Fruit fly (Drosophila melanogaster): ENCODE measurements around the gene east.

The east gene

DNA sequence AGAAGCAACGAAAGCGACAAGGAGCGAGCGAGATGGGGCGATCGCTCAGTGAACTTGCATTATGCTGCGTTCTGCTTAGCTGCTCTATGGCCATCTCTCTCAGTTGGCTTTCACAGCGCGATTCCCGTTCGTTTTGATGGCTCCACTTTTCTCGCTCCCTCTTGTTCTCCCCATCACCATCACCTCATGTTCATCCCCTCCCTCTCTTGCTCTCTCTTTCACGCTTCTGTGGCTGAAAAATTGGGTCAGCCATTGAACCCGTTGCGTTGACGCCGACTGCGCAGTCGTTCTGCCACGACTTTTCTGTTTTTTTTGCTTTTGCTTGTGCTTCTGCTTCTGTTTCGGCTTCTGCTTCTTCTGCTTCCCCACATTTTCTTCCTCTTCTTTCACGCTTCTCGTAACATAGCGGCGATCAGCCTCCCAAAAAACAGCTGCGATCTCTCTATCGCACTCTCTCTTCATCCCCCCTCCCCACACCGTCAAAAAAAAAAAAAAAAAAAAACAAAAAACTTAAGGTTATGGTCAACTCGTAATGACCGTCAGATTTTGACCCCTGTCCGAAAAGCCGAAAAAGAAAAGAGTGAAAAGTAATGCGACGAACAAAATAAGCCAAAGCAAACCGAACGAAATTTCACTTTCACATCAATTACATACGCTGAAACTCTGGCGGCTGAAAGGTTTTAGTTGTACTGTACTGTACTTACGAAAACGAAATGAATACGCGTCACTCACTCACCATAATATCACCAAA, 39.9 kb upstream of the east start:
- TF ChIP-seq pan (optimal IDR thresholded peaks at IDR 0.05) (no peak), EcR (GFP tag; optimal IDR thresholded peaks at IDR 0.05) (peak; percentile 78 to 83), CG8478 (optimal IDR thresholded peaks at IDR 0.05) (peak; percentile 20)

DNA sequence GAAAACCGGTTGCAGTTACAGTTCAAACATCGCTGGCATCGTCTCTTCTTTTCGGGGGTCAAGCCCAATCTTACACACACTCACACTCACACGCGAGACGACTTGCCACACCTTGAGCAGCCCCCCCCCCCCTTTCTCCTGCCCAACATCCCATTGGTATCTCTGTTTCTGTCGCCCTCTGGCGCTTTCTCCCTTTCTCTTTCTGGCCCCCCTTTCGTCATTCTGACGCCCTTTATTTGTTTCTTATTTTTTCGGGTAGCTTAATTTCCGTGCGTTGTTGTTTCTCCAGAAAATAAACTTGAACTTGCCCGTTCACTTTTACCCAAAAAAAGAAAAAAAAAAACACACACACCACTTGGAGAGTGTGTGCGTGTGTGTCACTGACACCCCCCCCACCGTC, 38.5 kb upstream of the east start:
- no peak for TF ChIP-seq CG8478 (optimal IDR thresholded peaks at IDR 0.05)
- TF ChIP-seq Dll (optimal IDR thresholded peaks at IDR 0.05) = peak; percentile 30

DNA sequence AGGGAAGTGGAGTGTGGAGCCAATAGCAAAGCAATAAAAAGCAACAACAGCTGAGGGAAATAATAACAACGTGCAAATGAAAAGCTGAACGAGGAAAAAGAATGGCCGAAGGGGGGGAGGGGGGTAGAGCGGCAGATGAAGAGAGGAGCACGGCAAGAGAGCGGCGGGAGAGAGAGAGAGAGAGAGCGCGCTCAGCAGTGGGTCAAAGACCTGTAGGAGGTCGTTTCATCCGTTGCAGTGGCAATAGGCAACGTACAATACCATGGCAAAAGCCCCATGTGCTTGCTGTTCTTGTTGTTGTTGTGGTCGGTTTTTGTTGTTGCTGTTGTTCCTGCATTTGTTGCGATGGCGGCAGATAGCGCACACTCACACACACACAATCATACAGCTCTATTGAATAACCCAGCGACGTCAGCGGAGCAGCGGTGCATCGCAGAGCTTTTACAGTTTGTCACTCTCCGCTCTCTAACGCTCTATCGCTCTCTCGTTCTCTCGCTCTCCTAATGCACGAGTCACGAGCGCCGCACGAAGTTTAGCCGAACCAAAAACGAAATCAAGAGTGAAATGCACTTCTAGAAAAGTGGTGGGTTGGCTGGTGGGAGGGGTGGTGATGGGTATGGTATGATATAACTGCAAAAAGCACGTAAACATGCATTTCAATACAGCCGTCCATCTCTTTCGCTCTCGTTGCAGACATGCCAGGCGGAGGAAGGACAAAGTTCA, 34.6 kb upstream of the east start:
- TF ChIP-seq usp (GFP tag; optimal IDR thresholded peaks at IDR 0.05) (no peak), pan (optimal IDR thresholded peaks at IDR 0.05) (no peak), psq (optimal IDR thresholded peaks at IDR 0.05) (no peak), CG8478 (optimal IDR thresholded peaks at IDR 0.05) (no peak), EcR (GFP tag; optimal IDR thresholded peaks at IDR 0.05) (peak in 1 of 2 experiments; percentile 97), Dll (optimal IDR thresholded peaks at IDR 0.05) (peak; percentile 22)

DNA sequence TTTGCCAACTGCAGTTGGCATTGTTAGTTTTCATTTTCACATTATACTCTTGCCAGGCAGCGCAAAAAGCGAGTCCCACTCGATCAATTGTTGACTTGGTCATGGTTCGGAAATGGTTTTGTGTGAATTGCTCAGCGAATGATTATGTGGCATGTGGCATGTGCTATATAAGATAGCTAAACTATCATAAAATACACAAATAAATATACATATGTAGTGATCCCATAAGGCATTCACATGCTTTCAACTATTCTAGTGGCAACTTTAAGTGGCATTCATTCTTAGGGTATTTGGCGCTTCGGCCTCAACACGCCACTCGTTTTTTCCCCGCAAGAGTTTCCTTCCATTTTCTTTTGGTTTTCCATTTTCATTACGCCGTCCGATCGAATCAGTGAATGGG, 31.6 kb upstream of the east start:
- TF ChIP-seq psq (optimal IDR thresholded peaks at IDR 0.05) (no peak), CG8478 (optimal IDR thresholded peaks at IDR 0.05) (no peak), usp (GFP tag; optimal IDR thresholded peaks at IDR 0.05) (no peak), Dll (optimal IDR thresholded peaks at IDR 0.05) (no peak), pan (optimal IDR thresholded peaks at IDR 0.05) (no peak)

DNA sequence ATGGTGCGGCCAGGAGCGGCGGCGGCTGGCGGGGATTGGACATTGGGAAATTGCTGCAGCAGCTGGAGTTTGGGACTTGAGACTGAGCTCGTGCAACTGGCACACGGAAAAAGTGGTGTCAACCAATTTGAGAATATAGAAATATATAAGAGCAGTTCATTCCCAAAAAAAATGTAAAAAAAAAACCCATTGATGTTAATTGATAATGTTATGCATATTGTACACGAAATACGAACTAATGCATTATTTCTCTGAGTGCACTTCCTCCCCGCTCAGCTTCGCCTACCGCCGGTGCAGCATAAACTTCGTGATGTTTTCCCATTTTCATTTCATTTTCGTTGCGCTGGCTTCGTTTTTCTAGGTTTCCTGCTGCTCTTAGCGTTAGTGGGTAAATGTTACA, 31.0 kb upstream of the east start:
- TF ChIP-seq EcR (GFP tag; optimal IDR thresholded peaks at IDR 0.05) (no peak), usp (GFP tag; optimal IDR thresholded peaks at IDR 0.05) (no peak), pan (optimal IDR thresholded peaks at IDR 0.05) (no peak), psq (optimal IDR thresholded peaks at IDR 0.05) (no peak), CG8478 (optimal IDR thresholded peaks at IDR 0.05) (no peak)

DNA sequence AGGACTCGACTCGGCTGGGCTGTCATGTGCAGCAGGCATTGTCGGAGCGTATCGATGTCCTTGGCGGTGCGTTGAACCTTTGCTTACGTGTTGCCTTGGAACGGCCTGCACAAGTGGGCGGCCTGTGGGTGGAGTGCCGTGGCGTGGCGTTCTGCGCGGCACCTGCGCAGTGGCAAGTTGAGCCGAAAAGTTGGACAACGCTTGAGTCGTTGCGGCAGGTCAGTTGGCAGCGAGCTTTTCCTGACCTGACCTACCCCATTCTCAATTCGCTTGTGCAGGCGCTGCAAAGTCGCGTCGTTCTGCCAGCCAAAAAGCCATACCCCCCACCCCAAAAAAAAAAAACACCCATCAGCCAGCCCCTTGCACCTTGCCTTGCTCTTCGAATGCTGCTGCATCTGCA, 28.9 kb upstream of the east start:
- TF ChIP-seq pan (optimal IDR thresholded peaks at IDR 0.05) (no peak), Dll (optimal IDR thresholded peaks at IDR 0.05) (no peak), CG8478 (optimal IDR thresholded peaks at IDR 0.05) (no peak), psq (optimal IDR thresholded peaks at IDR 0.05) (no peak), usp (GFP tag; optimal IDR thresholded peaks at IDR 0.05) (no peak), EcR (GFP tag; optimal IDR thresholded peaks at IDR 0.05) (no peak)

DNA sequence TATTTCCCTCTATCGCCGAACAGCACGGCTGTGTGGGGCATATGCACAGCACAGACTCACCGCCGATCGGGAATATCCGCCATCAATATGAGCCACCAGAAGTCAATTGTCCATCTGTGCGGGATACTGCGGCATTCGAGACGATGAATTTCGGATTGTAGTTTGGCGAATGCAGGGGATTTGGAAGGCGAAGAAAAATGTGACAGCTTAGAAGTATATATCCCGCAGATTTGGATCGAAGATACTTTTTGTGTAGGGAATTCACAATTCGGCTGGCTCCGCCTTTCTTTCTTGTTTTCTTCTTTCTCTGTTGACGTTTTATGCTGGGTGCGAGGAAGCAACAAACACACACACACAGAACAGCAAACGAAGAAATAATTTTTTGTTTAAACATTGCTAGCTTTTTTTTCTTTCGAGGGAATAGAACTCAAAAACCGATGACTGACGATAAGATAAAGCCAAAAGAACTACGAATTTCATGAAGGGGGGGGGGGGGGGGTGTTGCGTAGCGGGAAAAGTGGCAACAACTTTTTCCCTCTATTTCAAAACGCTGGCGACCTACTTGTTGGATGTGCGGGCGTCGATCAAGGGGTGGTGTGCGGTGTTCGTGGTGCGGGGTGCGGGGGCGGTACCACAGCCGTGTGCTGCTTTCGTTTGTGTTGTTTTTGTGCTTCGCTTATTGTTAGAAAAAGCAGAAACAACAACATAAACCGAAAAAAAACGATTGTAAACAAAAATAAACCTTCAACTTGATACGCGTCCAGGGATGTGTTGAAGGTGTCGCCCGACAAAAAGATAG, 26.3 kb upstream of the east start:
- TF ChIP-seq pan (optimal IDR thresholded peaks at IDR 0.05) = no peak
- no peak for TF ChIP-seq usp (GFP tag; optimal IDR thresholded peaks at IDR 0.05)
- no peak for TF ChIP-seq Dll (optimal IDR thresholded peaks at IDR 0.05)
- TF ChIP-seq psq (optimal IDR thresholded peaks at IDR 0.05) = no peak
- TF ChIP-seq EcR (GFP tag; optimal IDR thresholded peaks at IDR 0.05) = no peak
- no peak for TF ChIP-seq CG8478 (optimal IDR thresholded peaks at IDR 0.05)

DNA sequence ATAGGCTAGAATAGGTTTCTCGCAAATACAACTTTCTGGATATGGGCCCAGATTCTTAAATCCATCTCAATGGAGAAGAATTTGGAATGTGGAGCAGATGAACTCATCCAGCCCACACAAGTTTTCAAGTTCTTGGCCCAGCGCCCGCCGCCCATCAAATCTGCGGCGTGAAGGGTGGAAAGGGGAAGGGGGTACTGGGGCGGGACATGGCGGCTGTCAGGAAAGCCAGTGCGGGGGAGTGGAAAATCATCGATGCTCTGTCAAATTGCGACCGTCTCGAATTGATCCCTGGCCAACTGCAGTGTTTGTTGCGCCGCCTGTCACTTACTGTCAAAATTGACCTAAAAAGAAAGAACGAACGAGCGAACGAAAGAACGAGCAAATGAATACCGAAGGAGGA, 25.1 kb upstream of the east start:
- no peak for TF ChIP-seq psq (optimal IDR thresholded peaks at IDR 0.05)
- no peak for TF ChIP-seq EcR (GFP tag; optimal IDR thresholded peaks at IDR 0.05)

DNA sequence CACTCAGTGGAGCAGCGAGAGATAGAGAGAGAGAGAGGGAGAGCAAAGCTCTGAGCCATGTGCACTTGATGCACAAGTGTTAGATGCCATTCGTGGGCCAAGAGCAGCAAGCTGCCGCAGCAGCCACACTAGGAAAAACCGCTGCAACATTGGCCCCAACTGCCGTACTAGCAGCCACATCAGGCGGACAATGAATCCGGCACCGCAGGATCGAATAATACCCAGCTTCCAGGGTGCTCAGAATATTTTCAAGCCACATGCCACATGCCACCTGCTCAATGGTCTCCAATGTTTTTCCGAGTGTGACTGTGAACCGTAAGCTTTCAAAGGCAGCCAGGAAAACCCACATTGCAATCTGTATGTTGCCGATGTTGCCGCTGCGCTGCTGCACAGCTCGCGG, 22.0 kb upstream of the east start:
- TF ChIP-seq psq (optimal IDR thresholded peaks at IDR 0.05) (no peak), Dll (optimal IDR thresholded peaks at IDR 0.05) (no peak), CG8478 (optimal IDR thresholded peaks at IDR 0.05) (no peak), EcR (GFP tag; optimal IDR thresholded peaks at IDR 0.05) (no peak), usp (GFP tag; optimal IDR thresholded peaks at IDR 0.05) (no peak), pan (optimal IDR thresholded peaks at IDR 0.05) (no peak)

DNA sequence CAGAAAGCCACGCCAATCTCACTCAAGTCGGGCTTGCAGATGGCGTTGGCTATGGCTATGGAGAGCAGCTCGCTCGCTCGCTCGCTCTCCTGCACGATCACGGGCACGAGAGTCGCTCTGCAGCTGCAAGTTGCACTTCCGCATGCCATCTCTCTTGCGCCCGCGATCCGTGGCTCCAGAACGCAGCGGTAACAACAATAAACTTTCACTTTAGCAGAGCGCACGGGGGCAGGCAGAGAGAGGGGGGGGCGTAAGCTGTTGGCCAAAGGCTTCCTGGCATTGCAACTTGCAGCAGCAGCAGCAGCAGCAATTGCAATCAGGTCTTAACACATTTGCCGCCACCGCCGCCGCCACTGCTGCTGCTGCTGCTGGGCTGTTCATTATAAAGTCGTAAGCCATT, 20.7 kb upstream of the east start:
- TF ChIP-seq EcR (GFP tag; optimal IDR thresholded peaks at IDR 0.05) (no peak), psq (optimal IDR thresholded peaks at IDR 0.05) (no peak), CG8478 (optimal IDR thresholded peaks at IDR 0.05) (no peak), Dll (optimal IDR thresholded peaks at IDR 0.05) (no peak), pan (optimal IDR thresholded peaks at IDR 0.05) (no peak), usp (GFP tag; optimal IDR thresholded peaks at IDR 0.05) (no peak)

DNA sequence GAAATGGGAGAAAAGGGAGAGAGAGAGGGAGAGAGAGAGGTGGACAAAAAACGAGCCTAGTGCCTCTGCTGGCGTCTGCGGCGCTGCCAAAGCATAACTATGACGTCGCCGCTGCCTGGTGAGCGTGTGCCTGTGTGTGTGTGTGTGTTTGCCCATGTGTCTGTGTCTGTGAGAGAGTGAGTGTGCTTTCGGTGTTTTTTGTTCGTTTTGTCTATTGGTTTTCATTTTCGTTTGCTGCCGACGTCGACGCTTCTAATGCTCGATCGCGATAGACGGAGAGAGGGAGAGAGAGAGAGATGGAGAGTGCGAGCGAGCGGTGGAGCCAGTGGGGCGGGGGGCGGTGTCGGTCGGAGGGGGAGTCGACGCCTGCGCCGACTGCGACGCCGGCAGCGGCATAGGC, 18.8 kb upstream of the east start:
- no peak for TF ChIP-seq CG8478 (optimal IDR thresholded peaks at IDR 0.05)
- no peak for TF ChIP-seq psq (optimal IDR thresholded peaks at IDR 0.05)
- TF ChIP-seq pan (optimal IDR thresholded peaks at IDR 0.05) = no peak
- TF ChIP-seq EcR (GFP tag; optimal IDR thresholded peaks at IDR 0.05) = no peak
- TF ChIP-seq Dll (optimal IDR thresholded peaks at IDR 0.05) = no peak
- TF ChIP-seq usp (GFP tag; optimal IDR thresholded peaks at IDR 0.05) = no peak

DNA sequence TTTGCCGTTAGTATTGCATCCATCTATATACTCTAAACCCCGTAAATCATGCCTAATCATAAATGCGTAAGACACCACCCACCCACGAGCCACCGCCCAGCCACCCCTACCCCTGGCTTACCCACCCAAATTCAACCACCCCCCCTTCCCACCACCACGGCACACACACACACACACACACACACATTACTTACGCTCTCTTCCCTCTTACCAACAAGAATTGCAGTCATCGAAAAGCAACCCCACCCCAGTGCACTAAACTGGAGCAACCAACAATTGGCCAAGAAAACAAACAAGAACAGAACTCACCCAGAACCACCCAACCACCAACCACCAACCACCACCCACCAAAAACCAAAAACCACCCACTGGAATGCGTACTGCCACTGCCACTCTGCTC, 16.5 kb upstream of the east start:
- TF ChIP-seq EcR (GFP tag; optimal IDR thresholded peaks at IDR 0.05) (no peak), CG8478 (optimal IDR thresholded peaks at IDR 0.05) (no peak), usp (GFP tag; optimal IDR thresholded peaks at IDR 0.05) (no peak), psq (optimal IDR thresholded peaks at IDR 0.05) (no peak), pan (optimal IDR thresholded peaks at IDR 0.05) (no peak)

Measured in whole organism.